Worm (Caenorhabditis elegans): ENCODE data around the gene rpl-20.

Gene rpl-20

ce11 chrIV:4749728-4750278, at the start of gene rpl-20, which contains the start of gene Y17G9B.5 (continued):
- TF ChIP-seq snpc-1.3 (tag; optimal IDR thresholded peaks at IDR 0.05; ENCODE audit: insufficient read depth) = peak; percentile 99
- peak; percentile 100 for TF ChIP-seq athp-1 (tag; optimal IDR thresholded peaks at IDR 0.05)
- TF ChIP-seq atf-7 (tag; optimal IDR thresholded peaks at IDR 0.05) = peak; percentile 99
- peak; percentile 98 for TF ChIP-seq snpc-3.4 (tag; optimal IDR thresholded peaks at IDR 0.05)
- no peak for TF ChIP-seq mxl-1 (tag; optimal IDR thresholded peaks at IDR 0.05)
- peak; percentile 100 for TF ChIP-seq Y95B8A.8 (GFP tag; IDR thresholded peaks at IDR 0.05)
- peak; percentile 100 for TF ChIP-seq pbrm-1 (GFP tag; IDR thresholded peaks at IDR 0.05)
- TF ChIP-seq F57A8.1 (GFP tag; optimal IDR thresholded peaks at IDR 0.05) = peak; percentile 84
- TF ChIP-seq nhr-179 (tag; optimal IDR thresholded peaks at IDR 0.05) = no peak
- peak; percentile 98 for TF ChIP-seq unc-130 (GFP tag; optimal IDR thresholded peaks at IDR 0.05)
- TF ChIP-seq ztf-28 (GFP tag; IDR thresholded peaks at IDR 0.05) = peak; percentile 95
- peak; percentile 95 for TF ChIP-seq snpc-4 (GFP tag; optimal IDR thresholded peaks at IDR 0.05)
- TF ChIP-seq snpc-4 (tag; optimal IDR thresholded peaks at IDR 0.05) = peak; percentile 95 to 97 (median 96)
- peak; percentile 99 for TF ChIP-seq nfyb-1 (GFP tag; IDR thresholded peaks at IDR 0.05)
- peak; percentile 100 for TF ChIP-seq lsl-1 (GFP tag; optimal IDR thresholded peaks at IDR 0.05)
- peak; percentile 98 for TF ChIP-seq ztf-6 (GFP tag; IDR thresholded peaks at IDR 0.05)
- TF ChIP-seq B0261.1 (tag; optimal IDR thresholded peaks at IDR 0.05) = peak; percentile 47
- TF ChIP-seq ceh-58 (GFP tag; IDR thresholded peaks at IDR 0.05) = 0 out of 2 replicates have a peak, but pooled peaks have one; percentile 54
- TF ChIP-seq B0336.3 (GFP tag; IDR thresholded peaks at IDR 0.05) = peak; percentile 100
- TF ChIP-seq unc-62 (GFP tag; optimal IDR thresholded peaks at IDR 0.05) = peak; percentile 32
- TF ChIP-seq ceh-100 (GFP tag; IDR thresholded peaks at IDR 0.05) = peak; percentile 94
- TF ChIP-seq zfh-2 (GFP tag; conservative IDR thresholded peaks at IDR 0.05) = peak; percentile 72
- peak; percentile 96 for TF ChIP-seq dpl-1 (GFP tag; optimal IDR thresholded peaks at IDR 0.05)
- 0 out of 2 replicates have a peak, but pooled peaks have one; percentile 85 for TF ChIP-seq bed-1 (GFP tag; IDR thresholded peaks at IDR 0.05)
- TF ChIP-seq xnd-1 (tag; optimal IDR thresholded peaks at IDR 0.05) = peak; percentile 92
- TF ChIP-seq hmg-1.2 (GFP tag; IDR thresholded peaks at IDR 0.05) = peak; percentile 97
- TF ChIP-seq efl-1 (GFP tag; optimal IDR thresholded peaks at IDR 0.05) = peak; percentile 93
- TF ChIP-seq lin-26 (GFP tag; IDR thresholded peaks at IDR 0.05) = peak; percentile 90
- TF ChIP-seq dpff-1 (tag; optimal IDR thresholded peaks at IDR 0.05) = peak; percentile 78
- peak; percentile 98 for TF ChIP-seq cebp-2 (GFP tag; IDR thresholded peaks at IDR 0.05)
- TF ChIP-seq egrh-3 (GFP tag; IDR thresholded peaks at IDR 0.05) = peak; percentile 82
- peak; percentile 94 for TF ChIP-seq F52B5.7 (tag; optimal IDR thresholded peaks at IDR 0.05)
- peak; percentile 98 for TF ChIP-seq egl-18 (GFP tag; IDR thresholded peaks at IDR 0.05)
- peak; percentile 91 for TF ChIP-seq sea-2 (GFP tag; IDR thresholded peaks at IDR 0.05)
- TF ChIP-seq let-526 (GFP tag; IDR thresholded peaks at IDR 0.05) = peak; percentile 99
- TF ChIP-seq rpc-1 (optimal IDR thresholded peaks at IDR 0.05) = peak; percentile 45
- TF ChIP-seq rpc-1 (tag; optimal IDR thresholded peaks at IDR 0.05) = peak; percentile 14
- TF ChIP-seq sdz-38 (tag; optimal IDR thresholded peaks at IDR 0.05) = no peak
- peak; percentile 93 for TF ChIP-seq cebp-1 (GFP tag; IDR thresholded peaks at IDR 0.05)
- TF ChIP-seq cebp-1 (tag; optimal IDR thresholded peaks at IDR 0.05) = peak; percentile 99
- peak; percentile 92 for TF ChIP-seq F39B2.1 (GFP tag; IDR thresholded peaks at IDR 0.05)
- TF ChIP-seq hrde-1 (tag; optimal IDR thresholded peaks at IDR 0.05; ENCODE audit: borderline replicate concordance) = peak; percentile 97
- peak; percentile 99 for TF ChIP-seq ceh-91 (GFP tag; IDR thresholded peaks at IDR 0.05)
- no peak for TF ChIP-seq nfya-1 (tag; optimal IDR thresholded peaks at IDR 0.05; ENCODE audit: borderline replicate concordance, insufficient read depth)
- TF ChIP-seq nhr-27 (tag; optimal IDR thresholded peaks at IDR 0.05) = peak; percentile 96
- TF ChIP-seq madf-10 (tag; optimal IDR thresholded peaks at IDR 0.05) = peak; percentile 97
- TF ChIP-seq Y56A3A.18 (GFP tag; IDR thresholded peaks at IDR 0.05) = peak; percentile 99
- peak; percentile 69 for TF ChIP-seq T26A5.8 (tag; optimal IDR thresholded peaks at IDR 0.05)
- TF ChIP-seq lin-35 (GFP tag; optimal IDR thresholded peaks at IDR 0.05) = peak; percentile 49 to 100 (median 90)
